Fruit fly (Drosophila melanogaster) whole organism, adult: ENCODE results near the gene sunn.

Source experiments
- CG7045 ChIP-seq: fragments of 200-800 bp; sonication (Bioruptor generic); optimal IDR thresholded peaks from 2 replicates; lab custom pipeline; 2017; ENCODE audit warnings: missing biosample characterization, mild to moderate bottlenecking, missing genetic modification characterization
- CG7101 ChIP-seq: fragments of 200-800 bp; sonication (Bioruptor generic); optimal IDR thresholded peaks from 2 replicates; lab custom pipeline; 2018; ENCODE audit warnings: missing biosample characterization, mild to moderate bottlenecking, missing genetic modification characterization, moderate library complexity
- Clk ChIP-seq: fragments of 200-800 bp; sonication (Bioruptor generic); optimal IDR thresholded peaks from 2 replicates; lab custom pipeline; 2017; ENCODE audit warnings: missing biosample characterization, missing genetic modification characterization
- Crg-1 ChIP-seq: fragments of 200-800 bp; sonication (Bioruptor generic); optimal IDR thresholded peaks from 2 replicates; lab custom pipeline; 2016; ENCODE audit warnings: missing biosample characterization, missing genetic modification characterization
- Hr96 ChIP-seq: fragments of 200-800 bp; sonication (Bioruptor generic); optimal IDR thresholded peaks from 2 replicates; lab custom pipeline; 2016; ENCODE audit warnings: missing biosample characterization, missing genetic modification characterization
- bab1 ChIP-seq: fragments of 200-800 bp; sonication (Bioruptor generic); optimal IDR thresholded peaks from 3 replicates; lab custom pipeline; 2019; ENCODE audit warnings: missing biosample characterization, mild to moderate bottlenecking, missing genetic modification characterization, moderate library complexity
- cnc ChIP-seq, 2 experiments: fragments of >200 bp; optimal IDR thresholded peaks; 2 replicates each; lab custom pipeline; 2017
- kay ChIP-seq: fragments of 200-800 bp; sonication (Bioruptor generic); peaks from one replicate; lab custom pipeline; 2016; ENCODE audit warnings: missing biosample characterization, missing genetic modification characterization, borderline replicate concordance
- ovo ChIP-seq: fragments of 200-800 bp; sonication (Bioruptor generic); optimal IDR thresholded peaks from 2 replicates; lab custom pipeline; 2016; ENCODE audit warnings: missing biosample characterization, missing genetic modification characterization

DNA sequence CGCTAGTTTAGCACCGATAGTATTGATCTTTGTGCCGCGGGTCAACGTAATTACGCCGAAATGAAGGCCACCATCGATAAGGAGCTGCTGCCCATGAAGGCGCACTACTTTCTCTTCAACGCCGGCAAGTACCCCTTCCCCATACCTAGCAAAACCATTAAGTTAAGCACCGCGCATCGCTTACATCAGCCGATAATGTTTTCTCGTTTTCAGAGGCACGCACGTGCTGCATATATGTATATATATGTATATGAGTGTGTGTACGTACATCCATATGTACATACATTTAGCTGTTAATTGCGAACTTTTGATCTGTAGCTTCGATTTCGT, 43.7 kb upstream of the sunn start:
- no peak for TF ChIP-seq Crg-1 (GFP tag; lab: Kevin White, UChicago)
- no peak for TF ChIP-seq Hr96 (GFP tag; lab: Kevin White, UChicago)
- TF ChIP-seq kay (GFP tag; lab: Kevin White, UChicago) = no peak
- no peak for TF ChIP-seq cnc (optimal IDR thresholded peaks at IDR 0.05; lab: Kevin White, UChicago)
- TF ChIP-seq CG7101 (tag; lab: Kevin White, UChicago) = no peak
- no peak for TF ChIP-seq ovo (GFP tag; lab: Kevin White, UChicago)
- no peak for TF ChIP-seq Clk (GFP tag; lab: Kevin White, UChicago)
- TF ChIP-seq bab1 (GFP tag; lab: Kevin White, UChicago) = no peak
- no peak for TF ChIP-seq CG7045 (GFP tag; lab: Kevin White, UChicago)
